Fruit fly (Drosophila melanogaster) S2 (cell line): ENCODE measurements around the gene CG10646.

Experiments
- CG8478 ChIP-seq: fragments of >200 bp; optimal IDR thresholded peaks from 2 replicates; lab custom pipeline; 2018
- CTCF ChIP-seq, 2 experiments: fragments of >200 bp; optimal IDR thresholded peaks; 2 replicates each; lab custom pipeline; 2018

DNA sequence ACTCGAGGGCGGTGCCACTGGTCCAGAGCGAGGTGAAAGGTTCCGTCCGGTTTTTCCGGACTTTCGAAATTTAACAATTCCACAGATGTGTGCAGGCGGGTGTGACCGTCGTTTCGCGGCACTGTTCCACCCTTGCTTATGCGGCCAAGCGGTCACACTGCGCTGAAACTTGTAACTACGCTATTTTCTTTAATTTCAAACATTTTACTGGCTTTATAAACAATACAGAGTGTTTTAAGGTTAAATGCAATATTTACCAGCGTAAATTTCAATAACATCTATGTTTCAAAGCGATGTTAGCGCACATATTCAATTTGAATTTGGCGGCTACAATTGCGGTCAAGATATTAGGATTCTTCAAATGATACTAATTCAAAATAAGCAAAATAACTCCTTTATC is 26.4 kb upstream of the CG10646 start, which contains the start of gene nst:
- no peak for TF ChIP-seq CG8478
- no peak for TF ChIP-seq CTCF (optimal IDR thresholded peaks at IDR 0.05; lab: Kevin White, UChicago)
